Fruit fly (Drosophila melanogaster): ENCODE measurements around the gene mdy.
A peak's percentile ranks its signal among the peaks of the same experiment; 100 is the strongest.

Gene mdy

dm6 chr2L:16817421-16818101 is 1.1 kb downstream of the mdy start (continued):
- TF ChIP-seq CG6813 (GFP tag; optimal IDR thresholded peaks at IDR 0.05) (no peak), sna (GFP tag; IDR thresholded peaks at IDR 0.05; ENCODE audit: partially characterized antibody) (no peak), ind (GFP tag; optimal IDR thresholded peaks at IDR 0.05) (peak; percentile 1), CG8388 (GFP tag; optimal IDR thresholded peaks at IDR 0.05) (peak; percentile 5), CG10321 (GFP tag; IDR thresholded peaks at IDR 0.05) (no peak), CG9437 (GFP tag; optimal IDR thresholded peaks at IDR 0.05) (no peak), CG11247 (GFP tag; IDR thresholded peaks at IDR 0.05) (no peak), CG13624 (GFP tag; optimal IDR thresholded peaks at IDR 0.05) (no peak), vvl (GFP tag; IDR thresholded peaks at IDR 0.05) (peak; percentile 32; the same call in 1 of the 2 replicates), kah (GFP tag; optimal IDR thresholded peaks at IDR 0.05) (no peak), salm (tag; optimal IDR thresholded peaks at IDR 0.05) (no peak), CG1603 (tag; optimal IDR thresholded peaks at IDR 0.05) (peak; percentile 40), bigmax (GFP tag; optimal IDR thresholded peaks at IDR 0.05) (no peak), caup (GFP tag; optimal IDR thresholded peaks at IDR 0.05; ENCODE audit: severe bottlenecking) (peak; percentile 9), E2f2 (GFP tag; IDR thresholded peaks at IDR 0.05) (no peak), CG6791 (GFP tag; IDR thresholded peaks at IDR 0.05; ENCODE audit: partially characterized antibody) (0 out of 3 replicates have a peak, but pooled peaks have one; percentile 23), lab (GFP tag; optimal IDR thresholded peaks at IDR 0.05) (peak; percentile 9), NFAT (GFP tag; IDR thresholded peaks at IDR 0.05) (peak; percentile 32; the same call in 1 of the 2 replicates), Bteb2 (GFP tag; optimal IDR thresholded peaks at IDR 0.05) (no peak), ems (GFP tag; optimal IDR thresholded peaks at IDR 0.05) (no peak), Trl (optimal IDR thresholded peaks at IDR 0.05) (peak; percentile 30 to 37), Trl (GFP tag; optimal IDR thresholded peaks at IDR 0.05) (no peak), CG14965 (GFP tag; optimal IDR thresholded peaks at IDR 0.05; ENCODE audit: borderline replicate concordance) (no peak), CG11723 (GFP tag; optimal IDR thresholded peaks at IDR 0.05) (no peak), p53 (GFP tag; optimal IDR thresholded peaks at IDR 0.05) (no peak), oc (tag; optimal IDR thresholded peaks at IDR 0.05) (no peak), ab (GFP tag; optimal IDR thresholded peaks at IDR 0.05) (no peak), CG9876 (GFP tag; optimal IDR thresholded peaks at IDR 0.05) (no peak), CG15696 (tag; optimal IDR thresholded peaks at IDR 0.05) (no peak), C15 (GFP tag; IDR thresholded peaks at IDR 0.05) (no peak), jumu (GFP tag; optimal IDR thresholded peaks at IDR 0.05) (no peak), CG32532 (GFP tag; IDR thresholded peaks at IDR 0.05) (peak; percentile 22; the same call in 1 of the 2 replicates), Dfd (GFP tag; optimal IDR thresholded peaks at IDR 0.05) (no peak), CG7987 (GFP tag; optimal IDR thresholded peaks at IDR 0.05) (no peak), Dref (GFP tag; IDR thresholded peaks at IDR 0.05) (no peak), dpn (GFP tag; optimal IDR thresholded peaks at IDR 0.05) (no peak), stwl (tag; optimal IDR thresholded peaks at IDR 0.05) (no peak), CG4404 (GFP tag; IDR thresholded peaks at IDR 0.05) (no peak), tio (GFP tag; optimal IDR thresholded peaks at IDR 0.05) (no peak), Neu2 (GFP tag; optimal IDR thresholded peaks at IDR 0.05; ENCODE audit: borderline replicate concordance) (no peak), gsb (GFP tag; IDR thresholded peaks at IDR 0.05) (no peak), chif (GFP tag; optimal IDR thresholded peaks at IDR 0.05) (no peak), Hr51 (GFP tag; optimal IDR thresholded peaks at IDR 0.05) (peak in 1 of 2 experiments; percentile 37), maf-S (GFP tag; optimal IDR thresholded peaks at IDR 0.05) (no peak), CG12659 (GFP tag; optimal IDR thresholded peaks at IDR 0.05) (no peak), zfh2 (GFP tag; optimal IDR thresholded peaks at IDR 0.05) (peak; percentile 26), CG4730 (GFP tag; IDR thresholded peaks at IDR 0.05) (no peak), CG3726 (GFP tag; IDR thresholded peaks at IDR 0.05) (no peak), CG12104 (GFP tag; optimal IDR thresholded peaks at IDR 0.05) (no peak), CG11085 (GFP tag; IDR thresholded peaks at IDR 0.05) (no peak)
